Fruit fly (Drosophila melanogaster): ENCODE measurements around the gene CG32219.

The CG32219 gene

DNA sequence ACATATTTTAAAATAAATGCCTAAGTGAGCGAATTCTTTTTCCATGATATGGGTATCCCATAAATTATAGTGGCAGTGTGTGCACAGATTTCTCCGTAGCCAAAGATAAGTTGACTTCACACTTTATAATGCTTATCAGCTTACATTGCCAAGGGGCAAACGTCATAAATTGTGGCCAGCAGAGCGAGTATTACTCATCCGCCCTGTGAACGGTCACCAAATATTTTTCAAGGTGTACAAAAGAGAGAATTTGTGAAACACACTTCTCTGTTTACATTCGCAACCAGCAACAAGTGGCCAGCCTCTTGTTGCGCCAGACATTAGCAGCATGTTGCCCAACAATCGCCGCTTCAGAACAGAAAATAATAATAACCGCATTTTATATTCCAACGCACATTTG is 18.0 kb downstream of the CG32219 start (continued):
- TF ChIP-seq Blimp-1 (GFP tag; optimal IDR thresholded peaks at IDR 0.05) = no peak
- TF ChIP-seq CG3407 (GFP tag; optimal IDR thresholded peaks at IDR 0.05) = no peak
- no peak for TF ChIP-seq phol (tag; optimal IDR thresholded peaks at IDR 0.05)
- TF ChIP-seq CG6683 (GFP tag; optimal IDR thresholded peaks at IDR 0.05) = no peak
- peak; percentile 5 for TF ChIP-seq gcm (GFP tag; optimal IDR thresholded peaks at IDR 0.05)
- TF ChIP-seq Fer3 (tag; optimal IDR thresholded peaks at IDR 0.05) = peak; percentile 19
- TF ChIP-seq CG8765 (GFP tag; IDR thresholded peaks at IDR 0.05) = no peak
- TF ChIP-seq sens-2 (GFP tag; IDR thresholded peaks at IDR 0.05) = peak; percentile 77
- no peak for TF ChIP-seq disco-r (GFP tag; optimal IDR thresholded peaks at IDR 0.05)
- TF ChIP-seq CG31365 (tag; optimal IDR thresholded peaks at IDR 0.05) = peak; percentile 45
- TF ChIP-seq CG7556 (GFP tag; optimal IDR thresholded peaks at IDR 0.05) = peak; percentile 22
- peak; percentile 34 for TF ChIP-seq CG10209 (GFP tag; optimal IDR thresholded peaks at IDR 0.05)
- no peak for TF ChIP-seq twi (tag; optimal IDR thresholded peaks at IDR 0.05)
- peak; percentile 53; the same call in 1 of the 3 replicates for TF ChIP-seq CG2199 (GFP tag; IDR thresholded peaks at IDR 0.05)
- peak; percentile 52 for TF ChIP-seq HHEX (GFP tag; optimal IDR thresholded peaks at IDR 0.05)
- peak; percentile 8 for TF ChIP-seq Nf-YC (tag; optimal IDR thresholded peaks at IDR 0.05)
- TF ChIP-seq ci (GFP tag; IDR thresholded peaks at IDR 0.05) = peak; percentile 71; the same call in 2 of the 3 replicates
- no peak for TF ChIP-seq CG10274 (GFP tag; optimal IDR thresholded peaks at IDR 0.05)
- TF ChIP-seq sna (GFP tag; IDR thresholded peaks at IDR 0.05; ENCODE audit: partially characterized antibody) = 0 out of 2 replicates have a peak, but pooled peaks have one; percentile 36

DNA sequence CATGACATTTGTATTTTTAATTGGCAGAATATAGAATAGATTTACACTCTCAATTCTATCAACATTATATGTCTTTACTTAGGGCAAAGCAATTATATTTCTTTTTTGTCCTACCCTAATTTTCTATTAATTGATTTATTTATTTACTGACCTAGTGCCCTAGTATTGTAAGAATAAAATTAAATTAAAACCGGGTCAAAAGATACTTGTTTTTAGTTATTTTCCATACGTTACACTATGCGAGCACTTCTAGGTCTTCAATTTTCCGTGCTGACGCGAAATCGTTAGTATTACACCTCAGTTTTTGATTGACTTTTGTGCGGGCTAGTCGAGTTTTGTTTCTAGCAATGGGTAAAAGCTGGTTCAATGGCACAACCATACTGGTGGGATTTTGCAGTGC is 19.5 kb downstream of the CG32219 start, which contains the start of gene CG46462:
CG46462 (plus strand) TSS at position 301 of the 400 bp plus-strand sequence.
- TF ChIP-seq CG11696 (GFP tag; IDR thresholded peaks at IDR 0.05) (no peak), CG15514 (GFP tag; optimal IDR thresholded peaks at IDR 0.05) (no peak), run (tag; optimal IDR thresholded peaks at IDR 0.05) (no peak), Hr39 (optimal IDR thresholded peaks at IDR 0.05) (no peak), Rx (GFP tag; IDR thresholded peaks at IDR 0.05) (no peak), wdn (GFP tag; IDR thresholded peaks at IDR 0.05) (no peak), CG15073 (GFP tag; optimal IDR thresholded peaks at IDR 0.05) (no peak), E2f1 (GFP tag; IDR thresholded peaks at IDR 0.05) (no peak)

DNA sequence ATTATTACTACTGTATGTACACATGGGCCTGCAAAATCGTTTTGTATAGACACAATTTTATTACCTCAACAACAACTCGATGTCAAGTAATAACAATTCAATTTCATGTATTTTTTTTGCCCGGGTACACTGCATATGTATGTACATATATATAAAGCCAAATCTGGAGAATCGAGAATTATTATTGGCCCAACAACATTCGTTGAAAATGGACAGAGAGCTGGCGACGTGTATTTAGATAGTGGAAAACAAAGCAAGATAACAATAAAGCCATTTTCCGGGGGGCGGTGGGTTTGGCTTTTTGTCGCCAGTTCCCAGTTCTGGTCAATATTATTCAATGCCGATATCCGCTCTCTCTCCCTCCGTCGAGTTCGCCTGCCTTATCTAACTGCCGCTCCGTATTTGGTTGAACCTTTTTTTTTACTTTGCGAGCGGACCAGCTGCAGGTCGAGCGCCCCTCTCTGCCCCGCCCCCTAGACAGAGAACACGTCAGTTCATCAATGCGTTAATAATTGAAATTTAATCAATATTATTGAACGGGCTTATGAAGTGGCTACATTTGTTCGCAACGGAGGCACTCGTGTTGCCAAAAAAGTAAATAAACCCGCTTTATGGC is 21.1 kb downstream of the CG32219 start:
- TF ChIP-seq Opbp (GFP tag; IDR thresholded peaks at IDR 0.05; ENCODE audit: partially characterized antibody) (no peak), Meics (GFP tag; optimal IDR thresholded peaks at IDR 0.05) (no peak), eve (GFP tag; optimal IDR thresholded peaks at IDR 0.05) (no peak), ewg (GFP tag; optimal IDR thresholded peaks at IDR 0.05) (no peak), CG3065 (GFP tag; optimal IDR thresholded peaks at IDR 0.05) (no peak), Trl (optimal IDR thresholded peaks at IDR 0.05) (peak; percentile 21 to 36), Trl (GFP tag; optimal IDR thresholded peaks at IDR 0.05) (no peak), CG12219 (GFP tag; optimal IDR thresholded peaks at IDR 0.05) (no peak), CG10462 (GFP tag; optimal IDR thresholded peaks at IDR 0.05) (no peak), Vsx1 (GFP tag; optimal IDR thresholded peaks at IDR 0.05) (no peak), CG17186 (GFP tag; optimal IDR thresholded peaks at IDR 0.05) (no peak), CTCF (GFP tag; optimal IDR thresholded peaks at IDR 0.05) (no peak), CG1647 (GFP tag; optimal IDR thresholded peaks at IDR 0.05) (no peak), CG18262 (tag; optimal IDR thresholded peaks at IDR 0.05) (no peak), D19A (tag; optimal IDR thresholded peaks at IDR 0.05) (no peak), HmgZ (tag; optimal IDR thresholded peaks at IDR 0.05) (peak; percentile 53), tna (GFP tag; IDR thresholded peaks at IDR 0.05; ENCODE audit: partially characterized antibody) (no peak), pho (GFP tag; optimal IDR thresholded peaks at IDR 0.05) (no peak), kni (GFP tag; optimal IDR thresholded peaks at IDR 0.05) (no peak), aop (GFP tag; IDR thresholded peaks at IDR 0.05) (no peak), CG4404 (GFP tag; IDR thresholded peaks at IDR 0.05) (no peak), lmd (GFP tag; IDR thresholded peaks at IDR 0.05) (no peak), CG8359 (GFP tag; optimal IDR thresholded peaks at IDR 0.05; ENCODE audit: borderline replicate concordance) (no peak)

Data from whole organism, embryonic.